Fruit fly (Drosophila melanogaster): Measurements from ENCODE around the gene CG17349.

Gene CG17349

DNA sequence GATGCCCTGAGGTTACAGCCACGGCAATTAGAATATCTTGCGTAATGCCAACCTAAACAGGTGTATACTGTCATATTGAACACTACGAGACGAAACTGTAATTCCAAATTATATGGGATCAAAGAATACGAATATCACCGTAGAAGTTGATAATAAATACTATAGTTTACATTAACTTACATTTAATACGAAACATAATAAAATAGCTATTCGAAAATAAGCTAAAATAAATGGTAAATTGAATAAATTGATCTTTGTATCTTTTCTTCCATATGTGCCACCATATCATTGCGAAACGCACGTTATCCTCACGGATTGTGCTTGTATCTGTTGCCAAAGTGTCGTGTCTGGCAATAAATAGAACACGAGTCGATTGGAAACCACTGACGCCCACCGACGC, 45.6 kb downstream of the CG17349 start:
- TF ChIP-seq noc (tag; optimal IDR thresholded peaks at IDR 0.05), result no peak

DNA sequence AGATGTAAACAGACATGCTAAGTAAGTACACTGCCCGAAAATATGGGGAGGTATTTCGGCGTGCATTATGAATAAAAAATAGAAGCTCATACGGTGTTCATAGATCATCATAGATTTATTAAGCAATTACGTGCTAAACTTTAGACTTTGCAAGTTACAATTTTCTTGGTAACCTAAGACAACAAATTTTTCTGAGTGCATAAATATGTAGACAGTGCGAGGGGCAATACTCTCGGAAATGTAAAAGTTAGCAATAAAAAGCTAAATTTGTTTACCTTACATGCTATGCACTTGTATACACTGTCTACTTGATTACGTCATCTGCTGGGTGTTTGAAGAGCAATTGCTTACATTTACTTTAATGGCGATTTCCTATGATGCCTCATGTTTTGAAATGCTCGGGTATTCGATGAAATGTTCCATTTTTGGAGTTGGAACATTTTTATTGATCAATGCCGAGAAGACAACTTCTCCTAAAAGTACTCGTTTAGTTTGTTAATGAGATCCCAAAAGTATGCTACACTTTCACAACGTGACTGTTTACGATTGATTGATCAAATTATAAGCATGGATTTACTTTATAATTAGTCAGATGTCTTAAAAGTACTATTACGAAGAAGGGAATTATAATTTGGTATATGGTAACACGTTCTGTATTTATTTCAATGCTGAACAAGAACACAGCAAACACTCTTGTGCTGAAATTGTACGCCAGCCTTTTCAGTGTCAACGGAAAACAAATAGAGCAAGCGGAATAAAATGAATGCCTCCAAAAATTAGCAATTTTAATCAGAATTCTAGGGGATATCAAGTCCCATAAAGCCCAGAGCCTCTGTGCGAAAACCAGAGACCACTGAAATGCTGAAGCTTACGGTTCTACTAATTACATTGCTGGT, 46.6 kb downstream of the CG17349 start, which contains the start of gene Lectin-galC1:
Gene Lectin-galC1 (plus strand): TSS at position 846 of the 896 bp plus-strand sequence.
- no peak for TF ChIP-seq noc (tag; optimal IDR thresholded peaks at IDR 0.05)

dm6 chr2L:19418017-19418416, 47.8 kb downstream of the CG17349 start, which contains the start of gene lectin-37Da:
lectin-37Da (plus strand) TSS chr2L:19418317.
- no peak for TF ChIP-seq noc (tag; optimal IDR thresholded peaks at IDR 0.05)

DNA sequence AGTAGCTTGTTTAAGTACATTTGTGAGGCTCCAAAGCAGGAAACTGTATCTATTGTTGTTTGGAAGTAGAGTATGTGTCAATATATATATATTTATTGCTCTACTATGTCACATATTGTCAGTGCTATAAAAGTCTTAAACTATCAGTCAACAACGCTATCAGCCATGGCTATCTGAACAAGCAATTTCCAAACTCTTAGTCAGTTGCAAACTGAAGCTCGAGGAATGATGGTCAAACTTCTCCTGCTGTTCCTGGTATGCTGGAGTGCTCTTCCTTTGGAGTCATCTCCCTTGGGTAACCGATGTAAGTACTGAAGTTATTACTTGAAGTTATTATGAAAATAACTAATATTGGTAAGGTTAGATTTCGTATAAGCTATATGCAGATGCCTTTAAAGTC, 48.6 kb downstream of the CG17349 start, which contains the start of gene lectin-37Db:
Gene lectin-37Db (plus strand): TSS at position 204 of the 400 bp plus-strand sequence.
- TF ChIP-seq noc (tag; optimal IDR thresholded peaks at IDR 0.05), result no peak

- TF ChIP-seq noc (tag; optimal IDR thresholded peaks at IDR 0.05), result no peak
Measured at dm6 chr2L:19421573-19421972, 51.3 kb downstream of the CG17349 start.

Measured in whole organism, larva.